Worm (Caenorhabditis elegans): ENCODE measurements around the gene R05H10.1.

The R05H10.1 gene

DNA sequence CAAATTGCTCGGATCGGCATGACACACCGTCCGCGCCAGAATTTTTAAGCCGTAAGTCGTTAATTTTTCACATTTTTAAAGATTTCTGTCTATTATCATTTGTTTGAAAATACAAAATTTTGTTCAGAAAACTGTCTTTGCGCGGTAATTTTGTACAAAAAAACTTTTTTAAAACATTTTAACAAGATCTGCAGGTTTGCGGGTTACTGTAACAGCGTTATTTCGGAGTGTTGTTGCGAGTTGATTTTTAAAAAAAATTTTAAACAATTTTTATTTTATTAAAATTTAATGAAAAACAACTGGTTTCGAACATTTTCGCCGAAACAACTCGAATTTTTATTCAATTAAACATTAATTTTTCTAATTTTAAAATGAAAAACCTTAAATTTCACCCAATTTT is 38.5 kb upstream of the R05H10.1 start:
- TF ChIP-seq hlh-1 (tag; optimal IDR thresholded peaks at IDR 0.05), result no peak
- TF ChIP-seq unc-120 (tag; optimal IDR thresholded peaks at IDR 0.05; ENCODE audit: poor library complexity, severe bottlenecking), result no peak
- no peak for TF ChIP-seq sptf-1 (tag; optimal IDR thresholded peaks at IDR 0.05)
- no peak for TF ChIP-seq lin-13 (tag; optimal IDR thresholded peaks at IDR 0.05)
- no peak for TF ChIP-seq zip-8 (tag; optimal IDR thresholded peaks at IDR 0.05)
- TF ChIP-seq sem-2 (GFP tag; optimal IDR thresholded peaks at IDR 0.05), result no peak
- TF ChIP-seq lsy-2 (tag; optimal IDR thresholded peaks at IDR 0.05), result no peak
- TF ChIP-seq ces-1 (GFP tag; optimal IDR thresholded peaks at IDR 0.05), result no peak
- TF ChIP-seq bed-3 (GFP tag; optimal IDR thresholded peaks at IDR 0.05), result no peak
- no peak for TF ChIP-seq nhr-28 (tag; optimal IDR thresholded peaks at IDR 0.05)
- no peak for TF ChIP-seq drap-1 (GFP tag; optimal IDR thresholded peaks at IDR 0.05)
- no peak for TF ChIP-seq lin-32 (GFP tag; optimal IDR thresholded peaks at IDR 0.05)
- TF ChIP-seq M03D4.4 (tag; optimal IDR thresholded peaks at IDR 0.05), result no peak
- no peak for TF ChIP-seq ceh-39 (tag; optimal IDR thresholded peaks at IDR 0.05)
- TF ChIP-seq unc-62 (GFP tag; optimal IDR thresholded peaks at IDR 0.05), result no peak
- TF ChIP-seq mep-1 (tag; optimal IDR thresholded peaks at IDR 0.05), result no peak
- no peak for TF ChIP-seq nhr-76 (tag; optimal IDR thresholded peaks at IDR 0.05)
- no peak for TF ChIP-seq nhr-2 (tag; optimal IDR thresholded peaks at IDR 0.05)
- no peak for TF ChIP-seq ceh-83 (GFP tag; optimal IDR thresholded peaks at IDR 0.05)
- TF ChIP-seq mab-5 (tag; optimal IDR thresholded peaks at IDR 0.05), result no peak

DNA sequence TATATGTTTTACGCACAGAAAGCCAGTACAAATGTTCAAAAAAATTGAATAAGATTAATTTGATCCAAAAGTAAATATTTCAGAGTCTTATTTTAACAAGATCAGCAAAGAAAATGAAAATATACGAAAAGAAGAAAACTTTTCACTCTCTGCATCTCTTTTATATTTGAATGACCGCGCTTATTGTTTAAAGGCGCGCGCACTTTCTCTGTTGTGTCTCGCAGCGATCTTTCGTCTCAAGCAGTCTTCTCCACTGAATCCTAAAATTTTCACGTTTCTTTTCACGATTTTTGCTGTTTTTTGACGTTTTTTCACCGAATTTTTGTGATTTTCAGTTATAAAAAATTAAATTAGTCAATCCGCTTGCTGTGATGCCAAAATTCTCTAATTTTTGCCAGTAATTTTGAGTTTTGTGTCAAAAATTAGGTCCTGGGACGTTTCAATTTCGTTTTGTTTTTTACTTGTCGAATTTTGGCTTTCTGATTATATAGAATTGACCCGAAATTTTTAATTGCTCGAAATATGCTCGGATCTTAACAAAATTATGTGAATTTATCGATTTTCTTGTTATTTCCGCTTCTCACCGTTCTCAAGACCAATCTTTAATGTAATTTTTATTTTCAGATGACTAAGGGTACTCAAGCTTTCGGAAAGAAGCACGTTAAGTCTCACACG is 36.6 kb upstream of the R05H10.1 start, which contains the start of gene W01D2.1:
Gene W01D2.1, plus strand, starts transcription at position 625 of the 675 bp plus-strand sequence.
- TF ChIP-seq mep-1 (tag; optimal IDR thresholded peaks at IDR 0.05) (peak; percentile 70), snpc-4 (tag; optimal IDR thresholded peaks at IDR 0.05) (no peak), nhr-2 (tag; optimal IDR thresholded peaks at IDR 0.05) (peak; percentile 8), pha-4 (tag; optimal IDR thresholded peaks at IDR 0.05) (peak; percentile 22), ceh-39 (tag; optimal IDR thresholded peaks at IDR 0.05) (peak; percentile 10), nhr-237 (tag; optimal IDR thresholded peaks at IDR 0.05) (peak; percentile 57), lin-32 (GFP tag; optimal IDR thresholded peaks at IDR 0.05) (no peak), elt-1 (tag; optimal IDR thresholded peaks at IDR 0.05; ENCODE audit: borderline replicate concordance, insufficient read depth) (no peak), ces-1 (GFP tag; optimal IDR thresholded peaks at IDR 0.05) (peak; percentile 17), nhr-12 (tag; optimal IDR thresholded peaks at IDR 0.05) (no peak), hlh-1 (tag; optimal IDR thresholded peaks at IDR 0.05) (peak; percentile 22), drap-1 (GFP tag; optimal IDR thresholded peaks at IDR 0.05) (no peak), bed-3 (GFP tag; optimal IDR thresholded peaks at IDR 0.05) (no peak), unc-62 (GFP tag; optimal IDR thresholded peaks at IDR 0.05) (no peak), ztf-11 (tag; optimal IDR thresholded peaks at IDR 0.05) (no peak), lsy-2 (tag; optimal IDR thresholded peaks at IDR 0.05) (peak; percentile 69), blmp-1 (tag; optimal IDR thresholded peaks at IDR 0.05) (peak; percentile 18), flh-1 (GFP tag; optimal IDR thresholded peaks at IDR 0.05) (no peak)

ce11 chrII:14816086-14816485 is 35.5 kb upstream of the R05H10.1 start:
- TF ChIP-seq nhr-237 (tag; optimal IDR thresholded peaks at IDR 0.05) (no peak), flh-1 (GFP tag; optimal IDR thresholded peaks at IDR 0.05) (no peak), nhr-12 (tag; optimal IDR thresholded peaks at IDR 0.05) (no peak), blmp-1 (tag; optimal IDR thresholded peaks at IDR 0.05) (no peak), bed-3 (GFP tag; optimal IDR thresholded peaks at IDR 0.05) (no peak), sem-2 (GFP tag; optimal IDR thresholded peaks at IDR 0.05) (no peak), lsy-2 (tag; optimal IDR thresholded peaks at IDR 0.05) (no peak), mab-5 (tag; optimal IDR thresholded peaks at IDR 0.05) (no peak), ceh-39 (tag; optimal IDR thresholded peaks at IDR 0.05) (no peak), nhr-76 (tag; optimal IDR thresholded peaks at IDR 0.05) (no peak), tbx-8 (GFP tag; optimal IDR thresholded peaks at IDR 0.05) (no peak), ces-1 (GFP tag; optimal IDR thresholded peaks at IDR 0.05) (no peak), nhr-2 (tag; optimal IDR thresholded peaks at IDR 0.05) (no peak), ham-2 (GFP tag; optimal IDR thresholded peaks at IDR 0.05) (no peak), ceh-43 (GFP tag; optimal IDR thresholded peaks at IDR 0.05) (no peak)

ce11 chrII:14818376-14818775 is 33.2 kb upstream of the R05H10.1 start, which contains the start of gene nhr-61:
nhr-61 (minus strand) TSS chrII:14818543.
- TF ChIP-seq unc-120 (tag; optimal IDR thresholded peaks at IDR 0.05; ENCODE audit: poor library complexity, severe bottlenecking) (no peak), elt-1 (tag; optimal IDR thresholded peaks at IDR 0.05; ENCODE audit: borderline replicate concordance, insufficient read depth) (peak; percentile 73), nhr-28 (tag; optimal IDR thresholded peaks at IDR 0.05) (no peak)
